Worm (Caenorhabditis elegans) whole organism, late embryonic: Measurements from ENCODE around the gene R08C7.5.

ENCODE experiments used
- C38D4.7 ChIP-seq: fragments of 200-800 bp; sonication (Bioruptor generic); optimal IDR thresholded peaks from 2 replicates; lab custom pipeline; 2018; ENCODE audit warnings: mild to moderate bottlenecking, missing genetic modification characterization, moderate library complexity, missing compliant biosample characterization
- F13H6.1 ChIP-seq: sonication (generic microtip); optimal IDR thresholded peaks from 2 replicates; lab custom pipeline; 2016; ENCODE audit warnings: missing genetic modification characterization, missing compliant biosample characterization
- K09A11.1 ChIP-seq: sonication (generic microtip); optimal IDR thresholded peaks from 2 replicates; lab custom pipeline; 2017; ENCODE audit warnings: antibody characterized with exemption, mild to moderate bottlenecking, missing genetic modification characterization, missing compliant biosample characterization; ENCODE audit not compliant: insufficient read depth
- Y22D7AL.16 ChIP-seq: sonication (generic microtip); optimal IDR thresholded peaks from 2 replicates; lab custom pipeline; 2016; ENCODE audit warnings: missing genetic modification characterization, missing compliant biosample characterization
- ceh-14 ChIP-seq: sonication (generic microtip); optimal IDR thresholded peaks from 2 replicates; lab custom pipeline; 2016; ENCODE audit warnings: missing genotype, missing genetic modification characterization, missing compliant biosample characterization
- ceh-18 ChIP-seq: sonication (generic microtip); optimal IDR thresholded peaks from 2 replicates; lab custom pipeline; 2016; ENCODE audit warnings: missing genetic modification characterization, missing compliant biosample characterization
- ceh-2 ChIP-seq: sonication (generic microtip); optimal IDR thresholded peaks from 2 replicates; lab custom pipeline; 2016; ENCODE audit warnings: missing genotype, missing genetic modification characterization, missing compliant biosample characterization
- ceh-22 ChIP-seq: sonication (generic microtip); optimal IDR thresholded peaks from 2 replicates; lab custom pipeline; 2017; ENCODE audit warnings: missing biosample characterization, missing genetic modification characterization
- ceh-24 ChIP-seq: sonication (generic microtip); optimal IDR thresholded peaks from 2 replicates; lab custom pipeline; 2016; ENCODE audit warnings: mild to moderate bottlenecking, missing genetic modification characterization, missing compliant biosample characterization
- ceh-31 ChIP-seq: sonication (generic microtip); optimal IDR thresholded peaks from 2 replicates; lab custom pipeline; 2016; ENCODE audit warnings: missing genetic modification characterization, missing compliant biosample characterization
- ceh-34 ChIP-seq: sonication (generic microtip); optimal IDR thresholded peaks from 2 replicates; lab custom pipeline; 2016; ENCODE audit warnings: mild to moderate bottlenecking, missing genetic modification characterization, missing compliant biosample characterization
- ceh-48 ChIP-seq: sonication (generic microtip); optimal IDR thresholded peaks from 2 replicates; lab custom pipeline; 2016; ENCODE audit warnings: missing genetic modification characterization, inconsistent platforms, missing compliant biosample characterization
- ceh-9 ChIP-seq: sonication (generic microtip); optimal IDR thresholded peaks from 2 replicates; lab custom pipeline; 2016; ENCODE audit warnings: mild to moderate bottlenecking, missing genetic modification characterization, inconsistent platforms, missing compliant biosample characterization
- che-1 ChIP-seq: sonication (generic microtip); optimal IDR thresholded peaks from 2 replicates; lab custom pipeline; 2016; ENCODE audit warnings: mild to moderate bottlenecking, missing genetic modification characterization, missing compliant biosample characterization
- dmd-4 ChIP-seq: sonication (generic microtip); optimal IDR thresholded peaks from 2 replicates; lab custom pipeline; 2016; ENCODE audit warnings: borderline replicate concordance, missing genetic modification characterization, missing compliant biosample characterization
- dve-1 ChIP-seq: sonication (generic microtip); optimal IDR thresholded peaks from 2 replicates; lab custom pipeline; 2017; ENCODE audit warnings: antibody characterized with exemption, mild to moderate bottlenecking, missing genetic modification characterization, missing compliant biosample characterization
- elt-2 ChIP-seq: sonication (generic microtip); optimal IDR thresholded peaks from 2 replicates; lab custom pipeline; 2016; ENCODE audit warnings: missing genetic modification reagents, missing genetic modification characterization, missing compliant biosample characterization
- elt-4 ChIP-seq: sonication (generic microtip); optimal IDR thresholded peaks from 2 replicates; lab custom pipeline; 2016; ENCODE audit warnings: missing genetic modification characterization, missing compliant biosample characterization
- fax-1 ChIP-seq: sonication (generic microtip); optimal IDR thresholded peaks from 2 replicates; lab custom pipeline; 2016; ENCODE audit warnings: missing genotype, missing genetic modification characterization, missing compliant biosample characterization
- fkh-10 ChIP-seq: fragments of 150-350 bp; optimal IDR thresholded peaks from 2 replicates; lab custom pipeline; 2014; ENCODE audit warnings: missing biosample characterization, missing genetic modification reagents, missing genetic modification characterization
- gmeb-2 ChIP-seq: sonication (generic microtip); optimal IDR thresholded peaks from 2 replicates; lab custom pipeline; 2016; ENCODE audit warnings: missing genetic modification characterization, inconsistent platforms, missing compliant biosample characterization
- hlh-15 ChIP-seq: sonication (generic microtip); optimal IDR thresholded peaks from 2 replicates; lab custom pipeline; 2016; ENCODE audit warnings: missing genetic modification characterization, missing compliant biosample characterization
- hlh-30 ChIP-seq: sonication (generic microtip); optimal IDR thresholded peaks from 2 replicates; lab custom pipeline; 2017; ENCODE audit warnings: antibody characterized with exemption, missing genetic modification characterization, missing compliant biosample characterization; ENCODE audit not compliant: insufficient read depth
- hlh-6 ChIP-seq: sonication (generic microtip); optimal IDR thresholded peaks from 2 replicates; lab custom pipeline; 2016; ENCODE audit warnings: missing genotype, missing genetic modification characterization, missing compliant biosample characterization
- hlh-8 ChIP-seq: sonication (generic microtip); optimal IDR thresholded peaks from 2 replicates; lab custom pipeline; 2016; ENCODE audit warnings: missing genotype, missing genetic modification characterization, missing compliant biosample characterization
- madf-2 ChIP-seq: sonication (generic microtip); optimal IDR thresholded peaks from 2 replicates; lab custom pipeline; 2017; ENCODE audit warnings: missing genetic modification characterization, missing compliant biosample characterization
- mec-3 ChIP-seq: sonication (generic microtip); optimal IDR thresholded peaks from 2 replicates; lab custom pipeline; 2016; ENCODE audit warnings: borderline replicate concordance, missing genetic modification characterization, missing compliant biosample characterization
- nhr-232 ChIP-seq: sonication (generic microtip); optimal IDR thresholded peaks from 2 replicates; lab custom pipeline; 2016; ENCODE audit warnings: missing genetic modification characterization, missing compliant biosample characterization
- odd-2 ChIP-seq: sonication (generic microtip); optimal IDR thresholded peaks from 2 replicates; lab custom pipeline; 2017; ENCODE audit warnings: antibody characterized with exemption, mild to moderate bottlenecking, missing genetic modification characterization, missing compliant biosample characterization
- pat-9 ChIP-seq: fragments of 200-800 bp; sonication (Bioruptor generic); optimal IDR thresholded peaks from 2 replicates; lab custom pipeline; 2018; ENCODE audit warnings: mild to moderate bottlenecking, missing genetic modification characterization, moderate library complexity, missing compliant biosample characterization
- pha-2 ChIP-seq: sonication (generic microtip); optimal IDR thresholded peaks from 2 replicates; lab custom pipeline; 2017; ENCODE audit warnings: mild to moderate bottlenecking, missing genetic modification characterization, missing compliant biosample characterization
- pha-4 ChIP-seq: fragments of 150-350 bp; optimal IDR thresholded peaks from 2 replicates; lab custom pipeline; 2018; ENCODE audit warnings: missing biosample characterization, missing genetic modification reagents, missing genetic modification characterization
- rnt-1 ChIP-seq: sonication (generic microtip); optimal IDR thresholded peaks from 2 replicates; lab custom pipeline; 2016; ENCODE audit warnings: missing genetic modification characterization, missing compliant biosample characterization
- sox-2 ChIP-seq: fragments of 200-800 bp; sonication (Bioruptor generic); IDR thresholded peaks from 2 replicates; pipeline ENCODE4 v1.3.6; 2022; ENCODE audit warnings: missing genetic modification reagents, missing genetic modification characterization, missing compliant biosample characterization
- sox-4 ChIP-seq: sonication (generic microtip); optimal IDR thresholded peaks from 2 replicates; lab custom pipeline; 2017; ENCODE audit warnings: mild to moderate bottlenecking, missing genetic modification characterization, inconsistent platforms, missing compliant biosample characterization
- syd-9 ChIP-seq: sonication (generic microtip); optimal IDR thresholded peaks from 2 replicates; lab custom pipeline; 2016; ENCODE audit warnings: mild to moderate bottlenecking, missing genetic modification characterization, moderate library complexity, missing compliant biosample characterization
- ttx-3 ChIP-seq: sonication (generic microtip); optimal IDR thresholded peaks from 2 replicates; lab custom pipeline; 2016; ENCODE audit warnings: missing genetic modification reagents, missing genetic modification characterization, missing compliant biosample characterization
- unc-3 ChIP-seq, 2 experiments: fragments of 200-800 bp in 1 of 2; sonication (Bioruptor generic) in 1 of 2; sonication (generic microtip) in 1 of 2; conservative IDR thresholded peaks in 1 of 2; optimal IDR thresholded peaks in 1 of 2; 2 replicates each; pipeline versions ENCODE4 v1.3.6 to Lab custom; 2016 to 2022; ENCODE audit warnings: missing compliant biosample characterization in 2 of 2, missing genetic modification characterization in 2 of 2, missing genetic modification reagents in 1 of 2
- unc-55 ChIP-seq: sonication (generic microtip); optimal IDR thresholded peaks from 2 replicates; lab custom pipeline; 2017; ENCODE audit warnings: missing biosample characterization, missing genetic modification reagents, missing genetic modification characterization
- unc-86 ChIP-seq: sonication (generic microtip); optimal IDR thresholded peaks from 2 replicates; lab custom pipeline; 2016; ENCODE audit warnings: missing genetic modification characterization, missing compliant biosample characterization
- ztf-16 ChIP-seq: sonication (generic microtip); optimal IDR thresholded peaks from 2 replicates; lab custom pipeline; 2017; ENCODE audit warnings: missing genetic modification characterization, missing compliant biosample characterization

Gene R08C7.5

ce11 chrIV:4434441-4435084 lies 4.5 kb downstream of the R08C7.5 start, which contains the start of the genes R08C7.8 and R08C7.4:
TSS of gene R08C7.8 (minus strand) at chrIV:4434541.
TSS of gene R08C7.4 (plus strand) at chrIV:4435034.
- TF ChIP-seq ceh-34 (tag; lab: Kevin White, UChicago) = no peak
- TF ChIP-seq ceh-9 (tag; lab: Kevin White, UChicago) = no peak
- TF ChIP-seq ceh-22 (tag; lab: Kevin White, UChicago) = no peak
- no peak for TF ChIP-seq hlh-15
- no peak for TF ChIP-seq hlh-8 (tag; lab: Kevin White, UChicago)
- no peak for TF ChIP-seq ceh-31 (tag; lab: Kevin White, UChicago)
- TF ChIP-seq K09A11.1 (tag; lab: Kevin White, UChicago) = no peak
- no peak for TF ChIP-seq dmd-4 (tag; lab: Kevin White, UChicago)
- no peak for TF ChIP-seq F13H6.1
- no peak for TF ChIP-seq gmeb-2
- TF ChIP-seq che-1 (tag; lab: Kevin White, UChicago) = no peak
- no peak for TF ChIP-seq elt-2
- TF ChIP-seq ceh-14 (tag; lab: Kevin White, UChicago) = no peak
- no peak for TF ChIP-seq hlh-6 (tag; lab: Kevin White, UChicago)
- TF ChIP-seq unc-55 (GFP tag; lab: Kevin White, UChicago) = no peak
- TF ChIP-seq rnt-1 = no peak
- TF ChIP-seq mec-3 (tag; lab: Kevin White, UChicago) = no peak
- TF ChIP-seq nhr-232 = no peak
- TF ChIP-seq odd-2 = no peak

ce11 chrIV:4437825-4438224 lies 7.8 kb downstream of the R08C7.5 start:
- TF ChIP-seq unc-3 (GFP tag; conservative IDR thresholded peaks at IDR 0.05; lab: Robert Waterston, UW) = no peak
- no peak for TF ChIP-seq unc-3 (tag; optimal IDR thresholded peaks at IDR 0.05; lab: Kevin White, UChicago)
- no peak for TF ChIP-seq F13H6.1
- TF ChIP-seq Y22D7AL.16 (tag; lab: Kevin White, UChicago) = no peak
- TF ChIP-seq sox-2 (GFP tag; lab: Robert Waterston, UW) = no peak
- no peak for TF ChIP-seq ttx-3
- no peak for TF ChIP-seq syd-9
- no peak for TF ChIP-seq madf-2 (tag; lab: Kevin White, UChicago)
- TF ChIP-seq pha-4 (tag; lab: Kevin White, UChicago) = no peak
- no peak for TF ChIP-seq ceh-31 (tag; lab: Kevin White, UChicago)
- no peak for TF ChIP-seq hlh-8 (tag; lab: Kevin White, UChicago)
- TF ChIP-seq ztf-16 (tag; lab: Kevin White, UChicago) = no peak
- no peak for TF ChIP-seq ceh-48 (tag; lab: Kevin White, UChicago)
- no peak for TF ChIP-seq fax-1 (tag; lab: Kevin White, UChicago)
- no peak for TF ChIP-seq hlh-30
- TF ChIP-seq pha-2 (tag; lab: Kevin White, UChicago) = no peak
- TF ChIP-seq elt-2 = no peak
- no peak for TF ChIP-seq C38D4.7 (GFP tag; lab: Kevin White, UChicago)
- no peak for TF ChIP-seq elt-4 (tag; lab: Kevin White, UChicago)
- no peak for TF ChIP-seq sox-4 (tag; lab: Kevin White, UChicago)

ce11 chrIV:4439190-4439589 lies 9.2 kb downstream of the R08C7.5 start, which contains the start of gene fbxb-74:
TSS of gene fbxb-74 (minus strand) at chrIV:4439290.
- TF ChIP-seq pat-9 (no peak), ceh-24 (no peak), unc-86 (no peak), fkh-10 (no peak), elt-4 (tag; lab: Kevin White, UChicago) (no peak), odd-2 (no peak), ceh-14 (tag; lab: Kevin White, UChicago) (no peak), ceh-18 (tag; lab: Kevin White, UChicago) (no peak), ceh-2 (tag; lab: Kevin White, UChicago) (no peak), rnt-1 (no peak), dve-1 (tag; lab: Kevin White, UChicago) (no peak), pha-4 (tag; lab: Kevin White, UChicago) (no peak), hlh-6 (tag; lab: Kevin White, UChicago) (no peak)
